Fruit fly (Drosophila melanogaster): Measurements from ENCODE around the gene CG15525.

CG15525 gene

DNA sequence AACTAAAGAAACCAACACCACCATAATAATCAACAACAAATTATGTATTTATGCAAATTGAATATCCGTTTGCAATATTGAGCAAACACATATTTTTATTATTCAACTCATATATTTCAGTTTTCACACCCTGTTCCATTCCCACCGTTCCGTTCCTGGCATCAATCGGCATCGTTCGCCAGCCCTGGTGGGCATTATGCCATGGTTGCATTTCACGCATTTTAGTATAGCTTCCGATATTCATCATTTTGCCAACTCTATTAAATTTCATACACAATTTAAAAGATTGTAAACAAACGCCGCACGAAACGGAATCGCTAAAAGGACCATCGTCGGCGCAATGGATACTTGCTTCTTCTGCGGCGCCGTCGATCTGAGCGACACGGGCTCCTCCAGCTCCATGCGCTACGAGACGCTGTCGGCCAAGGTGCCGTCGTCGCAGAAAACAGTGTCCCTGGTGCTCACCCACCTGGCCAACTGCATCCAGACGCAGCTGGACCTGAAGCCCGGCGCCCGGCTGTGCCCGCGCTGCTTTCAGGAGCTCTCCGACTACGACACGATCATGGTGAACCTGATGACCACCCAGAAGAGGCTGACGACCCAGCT lies 45.8 kb upstream of the CG15525 start, which contains the start of gene Sry-delta (continued):
- TF ChIP-seq dpn (GFP tag; optimal IDR thresholded peaks at IDR 0.05) (peak; percentile 88 to 93), al (GFP tag; IDR thresholded peaks at IDR 0.05) (peak; percentile 80), Rx (GFP tag; IDR thresholded peaks at IDR 0.05) (peak; percentile 67), Dll (GFP tag; IDR thresholded peaks at IDR 0.05; ENCODE audit: partially characterized antibody) (peak; percentile 79), disco-r (GFP tag; optimal IDR thresholded peaks at IDR 0.05) (peak; percentile 57), Deaf1 (tag; optimal IDR thresholded peaks at IDR 0.05) (no peak), CG8924 (tag; optimal IDR thresholded peaks at IDR 0.05) (peak; percentile 81), Xbp1 (GFP tag; optimal IDR thresholded peaks at IDR 0.05) (peak; percentile 91), Dad (GFP tag; optimal IDR thresholded peaks at IDR 0.05) (peak; percentile 91), NC2β (GFP tag; optimal IDR thresholded peaks at IDR 0.05) (peak; percentile 86), Mad (GFP tag; optimal IDR thresholded peaks at IDR 0.05) (peak; percentile 73), CG2199 (GFP tag; IDR thresholded peaks at IDR 0.05) (peak; percentile 60; the same call in 1 of the 3 replicates), CG18764 (GFP tag; optimal IDR thresholded peaks at IDR 0.05) (peak; percentile 80), bbx (GFP tag; IDR thresholded peaks at IDR 0.05; ENCODE audit: partially characterized antibody) (peak; percentile 77), luna (GFP tag; optimal IDR thresholded peaks at IDR 0.05) (peak; percentile 84), tll (GFP tag; optimal IDR thresholded peaks at IDR 0.05) (no peak), CG17385 (GFP tag; optimal IDR thresholded peaks at IDR 0.05) (no peak), CG18476 (GFP tag; optimal IDR thresholded peaks at IDR 0.05) (peak; percentile 53), CG2875 (GFP tag; optimal IDR thresholded peaks at IDR 0.05) (peak; percentile 13), esg (GFP tag; conservative IDR thresholded peaks at IDR 0.05) (peak; percentile 64), cad (GFP tag; optimal IDR thresholded peaks at IDR 0.05) (peak; percentile 54), CG4707 (GFP tag; optimal IDR thresholded peaks at IDR 0.05) (peak; percentile 31), CG33213 (GFP tag; optimal IDR thresholded peaks at IDR 0.05) (peak; percentile 90), HmgZ (tag; optimal IDR thresholded peaks at IDR 0.05) (peak; percentile 90), CG3065 (GFP tag; optimal IDR thresholded peaks at IDR 0.05) (peak; percentile 45), emc (GFP tag; optimal IDR thresholded peaks at IDR 0.05) (peak; percentile 80), HLH3B (GFP tag; IDR thresholded peaks at IDR 0.05) (peak; percentile 63), aop (GFP tag; IDR thresholded peaks at IDR 0.05) (peak; percentile 83), gem (tag; optimal IDR thresholded peaks at IDR 0.05) (no peak), CG31441 (GFP tag; IDR thresholded peaks at IDR 0.05) (no peak; the same call in 1 of the 2 replicates), oc (tag; optimal IDR thresholded peaks at IDR 0.05) (no peak), Dip2 (GFP tag; IDR thresholded peaks at IDR 0.05) (no peak), ato (GFP tag; IDR thresholded peaks at IDR 0.05; ENCODE audit: partially characterized antibody) (peak; percentile 64; the same call in 1 of the 2 replicates), ro (GFP tag; IDR thresholded peaks at IDR 0.05) (no peak), gt (GFP tag; IDR thresholded peaks at IDR 0.05) (no peak), pfk (GFP tag; optimal IDR thresholded peaks at IDR 0.05) (peak; percentile 99), CG4730 (GFP tag; IDR thresholded peaks at IDR 0.05) (peak; percentile 62), Antp (GFP tag; optimal IDR thresholded peaks at IDR 0.05) (peak; percentile 92), Nf-YA (GFP tag; IDR thresholded peaks at IDR 0.05) (peak; percentile 62; the same call in 1 of the 2 replicates), CG17568 (GFP tag; optimal IDR thresholded peaks at IDR 0.05) (no peak), CG9932 (GFP tag; IDR thresholded peaks at IDR 0.05) (peak; percentile 96), shn (GFP tag; optimal IDR thresholded peaks at IDR 0.05) (peak; percentile 80), CG15514 (GFP tag; optimal IDR thresholded peaks at IDR 0.05) (peak; percentile 91), Mes4 (GFP tag; optimal IDR thresholded peaks at IDR 0.05) (peak; percentile 61), Atf3 (GFP tag; optimal IDR thresholded peaks at IDR 0.05) (peak; percentile 67), pzg (GFP tag; optimal IDR thresholded peaks at IDR 0.05) (peak; percentile 97), CG18011 (GFP tag; optimal IDR thresholded peaks at IDR 0.05) (peak; percentile 72), Atf-2 (GFP tag; optimal IDR thresholded peaks at IDR 0.05) (peak; percentile 58), Hand (GFP tag; optimal IDR thresholded peaks at IDR 0.05) (no peak), Eip74EF (GFP tag; optimal IDR thresholded peaks at IDR 0.05) (no peak)
